Fruit fly (Drosophila melanogaster) whole organism: Measurements from ENCODE around the gene CG10035.

Experiments used
- CG8478 ChIP-seq: fragments of >200 bp; optimal IDR thresholded peaks from 2 replicates; lab custom pipeline; 2018; ENCODE audit warnings: inconsistent platforms
- Dll ChIP-seq: fragments of >200 bp; optimal IDR thresholded peaks from 2 replicates; lab custom pipeline; 2017
- EcR ChIP-seq, 2 experiments: fragments of >200 bp; optimal IDR thresholded peaks; 2 replicates each; lab custom pipeline; 2017; ENCODE audit warnings: missing biosample characterization in 2 of 2, missing genetic modification characterization in 2 of 2, missing genetic modification reagents in 2 of 2
- pan ChIP-seq: fragments of >200 bp; optimal IDR thresholded peaks from 2 replicates; lab custom pipeline; 2017
- psq ChIP-seq: fragments of >200 bp; optimal IDR thresholded peaks from 2 replicates; lab custom pipeline; 2017
- usp ChIP-seq: fragments of >200 bp; optimal IDR thresholded peaks from 2 replicates; lab custom pipeline; 2017; ENCODE audit warnings: missing biosample characterization, missing genetic modification characterization, mixed read lengths

dm6 chr3R:12398620-12399247, 16.2 kb upstream of the CG10035 start, which contains the start of gene Cyp9f3:
- TF ChIP-seq CG8478 (lab: Kevin White, UChicago) (no peak), pan (lab: Kevin White, UChicago) (no peak), usp (GFP tag; lab: Kevin White, UChicago) (no peak), Dll (no peak), psq (lab: Kevin White, UChicago) (no peak), EcR (GFP tag; optimal IDR thresholded peaks at IDR 0.05; lab: Kevin White, UChicago) (no peak)
